Worm (Caenorhabditis elegans) whole organism, L1 larva: Measurements from ENCODE around the gene F46B3.16.

ENCODE experiments used
- alr-1 ChIP-seq: fragments of 200-800 bp; sonication (Bioruptor generic); optimal IDR thresholded peaks from 2 replicates; lab custom pipeline; 2018; ENCODE audit warnings: borderline replicate concordance, mild to moderate bottlenecking, missing genetic modification characterization, missing compliant biosample characterization
- ama-1 ChIP-seq: fragments of 150-350 bp; optimal IDR thresholded peaks from 2 replicates; lab custom pipeline; 2014
- blmp-1 ChIP-seq: fragments of 150-350 bp; optimal IDR thresholded peaks from 2 replicates; lab custom pipeline; 2014; ENCODE audit warnings: missing biosample characterization, missing genetic modification characterization
- ceh-63 ChIP-seq: fragments of 200-800 bp; sonication (Bioruptor generic); optimal IDR thresholded peaks from 2 replicates; lab custom pipeline; 2018; ENCODE audit warnings: mild to moderate bottlenecking, missing genetic modification characterization, missing compliant biosample characterization
- ceh-82 ChIP-seq, 3 experiments: fragments of 150-350 bp in 1 of 3; sonication (generic microtip) in 2 of 3; optimal IDR thresholded peaks; 2 replicates each; lab custom pipeline; 2014 to 2017; ENCODE audit warnings: missing biosample characterization in 3 of 3, missing genetic modification characterization in 3 of 3
- ceh-88 ChIP-seq: fragments of 200-800 bp; sonication (Bioruptor generic); IDR thresholded peaks from 2 replicates; pipeline ENCODE4 v1.3.6; 2022; ENCODE audit warnings: missing genetic modification characterization, missing compliant biosample characterization
- efl-1 ChIP-seq, 4 experiments: fragments of 150-350 bp; optimal IDR thresholded peaks in 3 of 4; peaks in 1 of 4; 1 replicate in 1 of 4; 2 replicates in 3 of 4; lab custom pipeline; 2014; ENCODE audit warnings: missing biosample characterization in 2 of 4, missing genetic modification characterization in 2 of 4, missing genetic modification reagents in 2 of 4
- elt-2 ChIP-seq: sonication (generic microtip); optimal IDR thresholded peaks from 2 replicates; lab custom pipeline; 2016; ENCODE audit warnings: missing genetic modification characterization, mild to moderate bottlenecking, inconsistent platforms, missing compliant biosample characterization, missing genetic modification reagents
- elt-3 ChIP-seq, 6 experiments: fragments of 150-350 bp in 1 of 6; sonication (generic microtip); optimal IDR thresholded peaks; 2 replicates each; lab custom pipeline; 2017 to 2018; ENCODE audit warnings: missing biosample characterization in 6 of 6, missing genetic modification characterization in 6 of 6, inconsistent platforms in 1 of 6
- fkh-4 ChIP-seq: sonication (generic microtip); optimal IDR thresholded peaks from 2 replicates; lab custom pipeline; 2016; ENCODE audit warnings: missing compliant biosample characterization, missing genetic modification characterization, borderline replicate concordance
- fkh-8 ChIP-seq: sonication (generic microtip); optimal IDR thresholded peaks from 2 replicates; lab custom pipeline; 2016; ENCODE audit warnings: mild to moderate bottlenecking, missing genetic modification characterization, missing compliant biosample characterization
- hlh-17 ChIP-seq: fragments of 200-800 bp; sonication (Bioruptor generic); optimal IDR thresholded peaks from 2 replicates; lab custom pipeline; 2018; ENCODE audit warnings: missing genetic modification characterization, mild to moderate bottlenecking, missing compliant biosample characterization, moderate library complexity, borderline replicate concordance
- hlh-4 ChIP-seq: sonication (generic microtip); optimal IDR thresholded peaks from 2 replicates; lab custom pipeline; 2016; ENCODE audit warnings: mild to moderate bottlenecking, missing genetic modification characterization, missing compliant biosample characterization
- hpl-2 ChIP-seq: fragments of 150-350 bp; optimal IDR thresholded peaks from 2 replicates; lab custom pipeline; 2014; ENCODE audit warnings: missing biosample characterization, missing genetic modification reagents, missing genetic modification characterization
- irx-1 ChIP-seq: sonication (generic microtip); optimal IDR thresholded peaks from 2 replicates; lab custom pipeline; 2016; ENCODE audit warnings: missing genetic modification characterization, missing compliant biosample characterization
- isw-1 ChIP-seq: fragments of 200-800 bp; sonication (Bioruptor generic); IDR thresholded peaks from 2 replicates; pipeline ENCODE4 v1.3.6; 2022; ENCODE audit warnings: missing genetic modification characterization, missing compliant biosample characterization
- lin-13 ChIP-seq: fragments of 150-350 bp; optimal IDR thresholded peaks from 2 replicates; lab custom pipeline; 2014; ENCODE audit warnings: missing biosample characterization, missing genetic modification reagents, missing genetic modification characterization
- lin-14 ChIP-seq: fragments of 200-800 bp; sonication (Bioruptor generic); optimal IDR thresholded peaks from 2 replicates; lab custom pipeline; 2018; ENCODE audit warnings: mild to moderate bottlenecking, missing genetic modification characterization, moderate library complexity, missing compliant biosample characterization
- mab-9 ChIP-seq: fragments of 200-800 bp; sonication (Bioruptor generic); IDR thresholded peaks from 2 replicates; pipeline ENCODE4 v1.3.6; 2022; ENCODE audit warnings: missing genetic modification reagents, missing genetic modification characterization, missing compliant biosample characterization
- mef-2 ChIP-seq: fragments of 150-350 bp; optimal IDR thresholded peaks from 2 replicates; lab custom pipeline; 2014; ENCODE audit warnings: missing biosample characterization, missing genetic modification characterization
- nhr-20 ChIP-seq: sonication (generic microtip); optimal IDR thresholded peaks from 2 replicates; lab custom pipeline; 2016; ENCODE audit warnings: mild to moderate bottlenecking, missing genetic modification characterization, missing compliant biosample characterization
- nhr-71 ChIP-seq: sonication (generic microtip); optimal IDR thresholded peaks from 2 replicates; lab custom pipeline; 2016; ENCODE audit warnings: mild to moderate bottlenecking, missing genetic modification characterization, moderate library complexity, missing compliant biosample characterization
- nhr-84 ChIP-seq: sonication (generic microtip); optimal IDR thresholded peaks from 2 replicates; lab custom pipeline; 2017; ENCODE audit warnings: missing biosample characterization, missing genetic modification characterization
- pag-3 ChIP-seq: sonication (generic microtip); optimal IDR thresholded peaks from 2 replicates; lab custom pipeline; 2017; ENCODE audit warnings: missing genetic modification characterization, mild to moderate bottlenecking, missing compliant biosample characterization, antibody characterized with exemption, borderline replicate concordance; ENCODE audit not compliant: insufficient read depth
- pax-3 ChIP-seq: fragments of 200-800 bp; sonication (Bioruptor generic); optimal IDR thresholded peaks from 2 replicates; lab custom pipeline; 2018; ENCODE audit warnings: mild to moderate bottlenecking, missing genetic modification characterization, moderate library complexity, missing compliant biosample characterization
- pqm-1 ChIP-seq: sonication (generic microtip); optimal IDR thresholded peaks from 3 replicates; lab custom pipeline; 2017; ENCODE audit warnings: missing biosample characterization, missing genetic modification characterization
- skn-1 ChIP-seq: fragments of 150-350 bp; optimal IDR thresholded peaks from 2 replicates; lab custom pipeline; 2014; ENCODE audit warnings: missing biosample characterization, missing genetic modification characterization
- snpc-4 ChIP-seq: fragments of 150-350 bp; optimal IDR thresholded peaks from 2 replicates; lab custom pipeline; 2014; ENCODE audit warnings: missing biosample characterization, missing genetic modification characterization
- sox-4 ChIP-seq: sonication (generic microtip); optimal IDR thresholded peaks from 2 replicates; lab custom pipeline; 2016; ENCODE audit warnings: missing genetic modification characterization, missing compliant biosample characterization
- sptf-1 ChIP-seq: fragments of 150-350 bp; optimal IDR thresholded peaks from 2 replicates; lab custom pipeline; 2014; ENCODE audit warnings: missing biosample characterization, missing genetic modification characterization
- swsn-7 ChIP-seq: sonication (generic microtip); optimal IDR thresholded peaks from 2 replicates; lab custom pipeline; 2016; ENCODE audit warnings: missing genetic modification characterization, missing compliant biosample characterization
- tbx-2 ChIP-seq: sonication (generic microtip); optimal IDR thresholded peaks from 2 replicates; lab custom pipeline; 2016; ENCODE audit warnings: missing genetic modification characterization, missing compliant biosample characterization
- tlp-1 ChIP-seq: fragments of 150-350 bp; optimal IDR thresholded peaks from 2 replicates; lab custom pipeline; 2014; ENCODE audit warnings: missing biosample characterization, missing genetic modification characterization
- unc-62 ChIP-seq: fragments of 150-350 bp; optimal IDR thresholded peaks from 2 replicates; lab custom pipeline; 2014; ENCODE audit warnings: missing biosample characterization, missing genetic modification reagents, missing genetic modification characterization
- ztf-11 ChIP-seq, 2 experiments: sonication (generic microtip); optimal IDR thresholded peaks; 2 replicates each; lab custom pipeline; 2016 to 2017; ENCODE audit warnings: missing genetic modification characterization in 2 of 2, missing biosample characterization in 1 of 2, missing compliant biosample characterization in 1 of 2

The F46B3.16 gene

ce11 chrV:20636855-20637254 lies 2.4 kb downstream of the F46B3.16 start, which contains the start of gene ttr-13:
ttr-13 (minus strand) TSS chrV:20636955.
- TF ChIP-seq hpl-2 (no peak), swsn-7 (tag; lab: Kevin White, UChicago) (no peak), skn-1 (no peak), fkh-4 (tag; lab: Kevin White, UChicago) (no peak), unc-62 (no peak), hlh-4 (no peak), nhr-71 (no peak)

- TF ChIP-seq unc-62 (no peak), efl-1 (optimal IDR thresholded peaks at IDR 0.05; lab: Kevin White, UChicago) (no peak), efl-1 (GFP tag; optimal IDR thresholded peaks at IDR 0.05 in 1 of 2; lab: Kevin White, UChicago) (peak in 1 of 2 experiments; percentile 1)
- TF ChIP-seq, all 84 proteins: peak for 1
Measured at ce11 chrV:20638344-20638743, 3.9 kb downstream of the F46B3.16 start, which contains the start of gene Y44A6B.3. Y44A6B.3 (minus strand) TSS chrV:20638444.

- TF ChIP-seq efl-1 (optimal IDR thresholded peaks at IDR 0.05; lab: Kevin White, UChicago) (no peak), efl-1 (GFP tag; optimal IDR thresholded peaks at IDR 0.05 in 1 of 2; lab: Kevin White, UChicago) (no peak), alr-1 (tag; lab: Kevin White, UChicago) (no peak), pax-3 (tag; lab: Kevin White, UChicago) (no peak), sptf-1 (tag; lab: Kevin White, UChicago) (no peak), tbx-2 (tag; lab: Kevin White, UChicago) (no peak), isw-1 (GFP tag; lab: Robert Waterston, UW) (no peak), irx-1 (tag; lab: Kevin White, UChicago) (no peak), hlh-17 (no peak), ztf-11 (tag; optimal IDR thresholded peaks at IDR 0.05; lab: Kevin White, UChicago) (no peak), pag-3 (tag; lab: Kevin White, UChicago) (no peak), mef-2 (no peak), ceh-88 (GFP tag; lab: Robert Waterston, UW) (no peak), lin-13 (no peak), sox-4 (no peak), nhr-20 (no peak), tlp-1 (tag; lab: Kevin White, UChicago) (no peak), nhr-71 (no peak), hlh-4 (no peak), ceh-82 (tag; optimal IDR thresholded peaks at IDR 0.05; lab: Kevin White, UChicago) (no peak), pqm-1 (tag; lab: Kevin White, UChicago) (no peak)
Measured at ce11 chrV:20639294-20639693, 4.9 kb downstream of the F46B3.16 start, which contains the start of gene srxa-14. srxa-14 (plus strand) TSS chrV:20639594.

ce11 chrV:20641896-20642295 lies 7.5 kb downstream of the F46B3.16 start, which contains the start of gene srxa-15:
srxa-15 (plus strand) TSS chrV:20642196.
- TF ChIP-seq efl-1 (optimal IDR thresholded peaks at IDR 0.05; lab: Kevin White, UChicago) (no peak), efl-1 (GFP tag; optimal IDR thresholded peaks at IDR 0.05 in 1 of 2; lab: Kevin White, UChicago) (no peak), fkh-8 (peak; percentile 7), hlh-4 (peak; percentile 60)

ce11 chrV:20645479-20645878 lies 11.0 kb downstream of the F46B3.16 start:
- TF ChIP-seq hlh-17 (no peak), mab-9 (GFP tag; lab: Robert Waterston, UW) (0 out of 2 replicates have a peak, but pooled peaks have one; percentile 10)

ce11 chrV:20648868-20649267 lies 14.4 kb downstream of the F46B3.16 start:
- no peak for TF ChIP-seq ama-1 (lab: Kevin White, UChicago)
- TF ChIP-seq swsn-7 (tag; lab: Kevin White, UChicago), result no peak
- TF ChIP-seq elt-3 (tag; optimal IDR thresholded peaks at IDR 0.05; lab: Kevin White, UChicago), result peak in 1 of 6 experiments; percentile 30
- TF ChIP-seq mef-2, result no peak
- no peak for TF ChIP-seq elt-2 (tag; lab: Kevin White, UChicago)
- no peak for TF ChIP-seq snpc-4 (tag; lab: Kevin White, UChicago)
- TF ChIP-seq blmp-1 (tag; lab: Kevin White, UChicago), result peak; percentile 23
- no peak for TF ChIP-seq nhr-84 (tag; lab: Kevin White, UChicago)
- no peak for TF ChIP-seq ceh-63 (GFP tag; lab: Kevin White, UChicago)
- no peak for TF ChIP-seq pqm-1 (tag; lab: Kevin White, UChicago)
- peak; percentile 31 for TF ChIP-seq lin-14 (GFP tag; lab: Kevin White, UChicago)
